Fruit fly (Drosophila melanogaster) whole organism, wandering third instar larva: ENCODE results near the gene CG6927.

ENCODE experiments used
- Abd-B ChIP-seq: fragments of >200 bp; optimal IDR thresholded peaks from 2 replicates; lab custom pipeline; 2017; ENCODE audit warnings: missing biosample characterization, missing genetic modification characterization
- CG32264 ChIP-seq: fragments of 200-800 bp; sonication (Bioruptor generic); optimal IDR thresholded peaks from 2 replicates; lab custom pipeline; 2016; ENCODE audit warnings: missing biosample characterization, missing genetic modification characterization
- CrebA ChIP-seq: fragments of 200-800 bp; sonication (Bioruptor generic); optimal IDR thresholded peaks from 2 replicates; lab custom pipeline; 2016; ENCODE audit warnings: missing biosample characterization, mild to moderate bottlenecking, missing genetic modification characterization, borderline replicate concordance
- Dfd ChIP-seq: fragments of >200 bp; optimal IDR thresholded peaks from 2 replicates; lab custom pipeline; 2017; ENCODE audit warnings: missing biosample characterization, missing genetic modification characterization
- Hr78 ChIP-seq: fragments of >200 bp; optimal IDR thresholded peaks from 2 replicates; lab custom pipeline; 2017; ENCODE audit warnings: missing biosample characterization, missing genetic modification characterization
- Mio ChIP-seq: sonication (Bioruptor generic); optimal IDR thresholded peaks from 2 replicates; lab custom pipeline; 2016; ENCODE audit warnings: missing biosample characterization, missing genetic modification characterization
- Myc ChIP-seq: fragments of >200 bp; optimal IDR thresholded peaks from 2 replicates; lab custom pipeline; 2017
- OdsH ChIP-seq: fragments of 200-800 bp; sonication (Bioruptor generic); optimal IDR thresholded peaks from 2 replicates; lab custom pipeline; 2016; ENCODE audit warnings: missing biosample characterization, mild to moderate bottlenecking, missing genetic modification characterization
- br ChIP-seq: fragments of 200-800 bp; sonication (Bioruptor generic); optimal IDR thresholded peaks from 2 replicates; lab custom pipeline; 2016; ENCODE audit warnings: missing biosample characterization, missing genetic modification characterization
- dl ChIP-seq, 2 experiments: fragments of 175-275, 200-275 bp in 1 of 2; fragments of 200-275 bp in 1 of 2; sonication (Bioruptor generic); optimal IDR thresholded peaks; lab custom pipeline; 2018; ENCODE audit warnings: mild to moderate bottlenecking in 2 of 2, missing biosample characterization in 2 of 2, missing genetic modification characterization in 2 of 2, moderate library complexity in 2 of 2; ENCODE audit not compliant: partially characterized antibody in 2 of 2, insufficient read depth in 1 of 2
- dsf ChIP-seq: sonication (Bioruptor generic); optimal IDR thresholded peaks from 2 replicates; lab custom pipeline; 2016; ENCODE audit warnings: missing biosample characterization, missing genetic modification characterization, borderline replicate concordance
- ey ChIP-seq: fragments of 200-800 bp; sonication (Bioruptor generic); optimal IDR thresholded peaks from 2 replicates; lab custom pipeline; 2016; ENCODE audit warnings: missing biosample characterization, missing genetic modification characterization
- pan ChIP-seq: fragments of >200 bp; optimal IDR thresholded peaks from 2 replicates; lab custom pipeline; 2017
- rgr ChIP-seq: fragments of 200-800 bp; sonication (Bioruptor generic); optimal IDR thresholded peaks from 3 replicates; lab custom pipeline; 2016; ENCODE audit warnings: missing biosample characterization, mild to moderate bottlenecking, missing genetic modification characterization

DNA sequence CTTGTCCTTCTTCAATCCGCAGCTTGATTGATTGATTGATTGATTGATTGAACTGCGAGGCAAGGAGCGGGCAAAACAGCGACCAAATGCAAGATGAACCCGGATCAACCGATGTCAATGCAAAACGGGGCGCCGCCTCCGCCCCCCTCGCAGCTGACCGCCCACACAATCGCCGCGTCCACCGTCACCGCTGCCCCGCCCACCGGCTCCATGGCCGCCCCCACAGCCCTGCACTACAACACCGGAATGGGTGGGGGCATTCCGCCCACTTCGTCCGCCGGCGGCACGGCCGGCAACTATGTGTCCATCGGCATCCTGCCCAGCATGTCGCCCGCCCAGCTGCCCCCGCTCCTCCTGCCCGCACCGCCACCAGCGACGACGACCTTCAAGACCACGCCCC lies 12.1 kb upstream of the CG6927 start:
- TF ChIP-seq Myc (no peak), Hr78 (GFP tag; lab: Kevin White, UChicago) (no peak), dsf (GFP tag; lab: Kevin White, UChicago) (no peak), OdsH (GFP tag; lab: Kevin White, UChicago) (no peak), CG32264 (no peak), rgr (GFP tag; lab: Kevin White, UChicago) (no peak), dl (GFP tag; optimal IDR thresholded peaks at IDR 0.05; lab: Kevin White, UChicago; ENCODE audit: insufficient read depth in 1 of 2, partially characterized antibody in 2 of 2) (no peak), Dfd (GFP tag; lab: Kevin White, UChicago) (peak; percentile 78), Abd-B (GFP tag; lab: Kevin White, UChicago) (no peak), CrebA (GFP tag; lab: Kevin White, UChicago) (no peak), Mio (GFP tag; lab: Kevin White, UChicago) (no peak), pan (lab: Kevin White, UChicago) (no peak), br (GFP tag; lab: Kevin White, UChicago) (no peak), ey (no peak)
